Fruit fly (Drosophila melanogaster) whole organism, wandering third instar larva: ENCODE measurements around the gene Irp-1B.

ENCODE experiments used
- Abd-B ChIP-seq: fragments of >200 bp; optimal IDR thresholded peaks from 2 replicates; lab custom pipeline; 2017; ENCODE audit warnings: missing biosample characterization, missing genetic modification characterization
- CG32264 ChIP-seq: fragments of 200-800 bp; sonication (Bioruptor generic); optimal IDR thresholded peaks from 2 replicates; lab custom pipeline; 2016; ENCODE audit warnings: missing biosample characterization, missing genetic modification characterization
- CG9705 ChIP-seq: fragments of 200-800 bp; sonication (Bioruptor generic); optimal IDR thresholded peaks from 2 replicates; lab custom pipeline; 2018; ENCODE audit warnings: missing biosample characterization, mild to moderate bottlenecking, missing genetic modification characterization
- CrebA ChIP-seq: fragments of 200-800 bp; sonication (Bioruptor generic); optimal IDR thresholded peaks from 2 replicates; lab custom pipeline; 2016; ENCODE audit warnings: missing biosample characterization, mild to moderate bottlenecking, missing genetic modification characterization, borderline replicate concordance
- Dfd ChIP-seq: fragments of >200 bp; optimal IDR thresholded peaks from 2 replicates; lab custom pipeline; 2017; ENCODE audit warnings: missing biosample characterization, missing genetic modification characterization
- Dif ChIP-seq: fragments of 200-275, 200-300 bp; sonication (Bioruptor generic); optimal IDR thresholded peaks from 2 replicates; lab custom pipeline; 2018; ENCODE audit warnings: missing biosample characterization, missing genetic modification characterization; ENCODE audit not compliant: partially characterized antibody
- GATAd ChIP-seq: sonication (Bioruptor generic); optimal IDR thresholded peaks from 2 replicates; lab custom pipeline; 2016; ENCODE audit warnings: missing biosample characterization, missing genetic modification characterization
- HLH106 ChIP-seq: fragments of 200-800 bp; optimal IDR thresholded peaks from 3 replicates; lab custom pipeline; 2019; ENCODE audit warnings: missing biosample characterization, mild to moderate bottlenecking, missing genetic modification characterization, moderate library complexity
- Hnf4 ChIP-seq: fragments of 200-800 bp; sonication (Bioruptor generic); optimal IDR thresholded peaks from 2 replicates; lab custom pipeline; 2016; ENCODE audit warnings: missing biosample characterization, mild to moderate bottlenecking, missing genetic modification characterization
- Hr78 ChIP-seq: fragments of >200 bp; optimal IDR thresholded peaks from 2 replicates; lab custom pipeline; 2017; ENCODE audit warnings: missing biosample characterization, missing genetic modification characterization
- Hr83 ChIP-seq: fragments of 200-300 bp; sonication (Bioruptor generic); optimal IDR thresholded peaks from 2 replicates; lab custom pipeline; 2016; ENCODE audit warnings: missing biosample characterization, mild to moderate bottlenecking, missing genetic modification characterization, moderate library complexity; ENCODE audit not compliant: poor library complexity, severe bottlenecking
- Jra ChIP-seq: sonication (Bioruptor generic); optimal IDR thresholded peaks from 2 replicates; lab custom pipeline; 2016; ENCODE audit warnings: missing biosample characterization, missing genetic modification characterization
- Mio ChIP-seq: sonication (Bioruptor generic); optimal IDR thresholded peaks from 2 replicates; lab custom pipeline; 2016; ENCODE audit warnings: missing biosample characterization, missing genetic modification characterization
- Myc ChIP-seq: fragments of >200 bp; optimal IDR thresholded peaks from 2 replicates; lab custom pipeline; 2017
- N ChIP-seq: fragments of >200 bp; optimal IDR thresholded peaks from 2 replicates; lab custom pipeline; 2018; ENCODE audit warnings: missing biosample characterization, missing external identifiers, missing genetic modification characterization
- OdsH ChIP-seq: fragments of 200-800 bp; sonication (Bioruptor generic); optimal IDR thresholded peaks from 2 replicates; lab custom pipeline; 2016; ENCODE audit warnings: missing biosample characterization, mild to moderate bottlenecking, missing genetic modification characterization
- Rel ChIP-seq, 2 experiments: fragments of 200-800 bp; sonication (Bioruptor generic) in 1 of 2; optimal IDR thresholded peaks; 2 replicates in 1 of 2; 3 replicates in 1 of 2; lab custom pipeline; 2016 to 2019; ENCODE audit warnings: mild to moderate bottlenecking in 2 of 2, missing biosample characterization in 2 of 2, missing genetic modification characterization in 2 of 2, moderate library complexity in 1 of 2
- Sp1 ChIP-seq: fragments of 200-800 bp; sonication (Bioruptor generic); optimal IDR thresholded peaks from 3 replicates; lab custom pipeline; 2019; ENCODE audit warnings: missing biosample characterization, mild to moderate bottlenecking, missing genetic modification characterization, moderate library complexity
- Vsx2 ChIP-seq: fragments of 200-300, 225-300 bp; sonication (Bioruptor generic); optimal IDR thresholded peaks from 2 replicates; lab custom pipeline; 2018; ENCODE audit warnings: missing biosample characterization, missing genetic modification characterization; ENCODE audit not compliant: partially characterized antibody
- br ChIP-seq: fragments of 200-800 bp; sonication (Bioruptor generic); optimal IDR thresholded peaks from 2 replicates; lab custom pipeline; 2016; ENCODE audit warnings: missing biosample characterization, missing genetic modification characterization
- brk ChIP-seq: fragments of 200-800 bp; sonication (Bioruptor generic); optimal IDR thresholded peaks from 2 replicates; lab custom pipeline; 2016; ENCODE audit warnings: missing biosample characterization, mild to moderate bottlenecking, missing genetic modification characterization
- dl ChIP-seq, 2 experiments: fragments of 175-275, 200-275 bp in 1 of 2; fragments of 200-275 bp in 1 of 2; sonication (Bioruptor generic); optimal IDR thresholded peaks; lab custom pipeline; 2018; ENCODE audit warnings: mild to moderate bottlenecking in 2 of 2, missing biosample characterization in 2 of 2, missing genetic modification characterization in 2 of 2, moderate library complexity in 2 of 2; ENCODE audit not compliant: partially characterized antibody in 2 of 2, insufficient read depth in 1 of 2
- dmrt93B ChIP-seq: fragments of 200-800 bp; sonication (Bioruptor generic); optimal IDR thresholded peaks from 2 replicates; lab custom pipeline; 2018; ENCODE audit warnings: missing biosample characterization, mild to moderate bottlenecking, missing genetic modification characterization
- dsf ChIP-seq: sonication (Bioruptor generic); optimal IDR thresholded peaks from 2 replicates; lab custom pipeline; 2016; ENCODE audit warnings: missing biosample characterization, missing genetic modification characterization, borderline replicate concordance
- ey ChIP-seq: fragments of 200-800 bp; sonication (Bioruptor generic); optimal IDR thresholded peaks from 2 replicates; lab custom pipeline; 2016; ENCODE audit warnings: missing biosample characterization, missing genetic modification characterization
- foxo ChIP-seq, 2 experiments: fragments of 200-800 bp; sonication (Bioruptor generic); optimal IDR thresholded peaks; 2 replicates in 1 of 2; 3 replicates in 1 of 2; lab custom pipeline; 2016 to 2017; ENCODE audit warnings: missing biosample characterization in 2 of 2, missing genetic modification characterization in 2 of 2
- fru ChIP-seq: fragments of 200-800 bp; sonication (Bioruptor generic); optimal IDR thresholded peaks from 3 replicates; lab custom pipeline; 2016; ENCODE audit warnings: missing biosample characterization, mild to moderate bottlenecking, missing genetic modification characterization
- h ChIP-seq: fragments of 200-800 bp; sonication (Bioruptor generic); optimal IDR thresholded peaks from 3 replicates; lab custom pipeline; 2016; ENCODE audit warnings: missing biosample characterization, mild to moderate bottlenecking, missing genetic modification characterization
- jim ChIP-seq: fragments of 175-275, 200-325 bp; sonication (Bioruptor generic); optimal IDR thresholded peaks from 2 replicates; lab custom pipeline; 2016; ENCODE audit warnings: missing biosample characterization, mild to moderate bottlenecking, missing genetic modification characterization
- lola ChIP-seq: fragments of >200 bp; optimal IDR thresholded peaks from 2 replicates; lab custom pipeline; 2017; ENCODE audit warnings: missing biosample characterization, missing genetic modification characterization
- pan ChIP-seq: fragments of >200 bp; optimal IDR thresholded peaks from 2 replicates; lab custom pipeline; 2017
- psq ChIP-seq: fragments of 200-800 bp; sonication (Bioruptor generic); optimal IDR thresholded peaks from 3 replicates; lab custom pipeline; 2017; ENCODE audit warnings: missing biosample characterization, mild to moderate bottlenecking, missing genetic modification characterization, moderate library complexity
- rgr ChIP-seq: fragments of 200-800 bp; sonication (Bioruptor generic); optimal IDR thresholded peaks from 3 replicates; lab custom pipeline; 2016; ENCODE audit warnings: missing biosample characterization, mild to moderate bottlenecking, missing genetic modification characterization
- sage ChIP-seq: fragments of 200-800 bp; sonication (Bioruptor generic); optimal IDR thresholded peaks from 2 replicates; lab custom pipeline; 2016; ENCODE audit warnings: missing biosample characterization, mild to moderate bottlenecking, missing genetic modification characterization
- sv ChIP-seq: fragments of 200-800 bp; sonication (Bioruptor generic); optimal IDR thresholded peaks from 3 replicates; lab custom pipeline; 2016; ENCODE audit warnings: missing biosample characterization, missing genetic modification characterization
- tai ChIP-seq: sonication (Bioruptor generic); optimal IDR thresholded peaks from 2 replicates; lab custom pipeline; 2016; ENCODE audit warnings: missing biosample characterization, missing genetic modification characterization
- usp ChIP-seq: fragments of >200 bp; optimal IDR thresholded peaks from 2 replicates; lab custom pipeline; 2017; ENCODE audit warnings: missing biosample characterization, missing genetic modification characterization
- woc ChIP-seq: sonication (Bioruptor generic); optimal IDR thresholded peaks from 2 replicates; lab custom pipeline; 2016; ENCODE audit warnings: missing biosample characterization, mild to moderate bottlenecking, missing genetic modification characterization

Irp-1B gene

DNA sequence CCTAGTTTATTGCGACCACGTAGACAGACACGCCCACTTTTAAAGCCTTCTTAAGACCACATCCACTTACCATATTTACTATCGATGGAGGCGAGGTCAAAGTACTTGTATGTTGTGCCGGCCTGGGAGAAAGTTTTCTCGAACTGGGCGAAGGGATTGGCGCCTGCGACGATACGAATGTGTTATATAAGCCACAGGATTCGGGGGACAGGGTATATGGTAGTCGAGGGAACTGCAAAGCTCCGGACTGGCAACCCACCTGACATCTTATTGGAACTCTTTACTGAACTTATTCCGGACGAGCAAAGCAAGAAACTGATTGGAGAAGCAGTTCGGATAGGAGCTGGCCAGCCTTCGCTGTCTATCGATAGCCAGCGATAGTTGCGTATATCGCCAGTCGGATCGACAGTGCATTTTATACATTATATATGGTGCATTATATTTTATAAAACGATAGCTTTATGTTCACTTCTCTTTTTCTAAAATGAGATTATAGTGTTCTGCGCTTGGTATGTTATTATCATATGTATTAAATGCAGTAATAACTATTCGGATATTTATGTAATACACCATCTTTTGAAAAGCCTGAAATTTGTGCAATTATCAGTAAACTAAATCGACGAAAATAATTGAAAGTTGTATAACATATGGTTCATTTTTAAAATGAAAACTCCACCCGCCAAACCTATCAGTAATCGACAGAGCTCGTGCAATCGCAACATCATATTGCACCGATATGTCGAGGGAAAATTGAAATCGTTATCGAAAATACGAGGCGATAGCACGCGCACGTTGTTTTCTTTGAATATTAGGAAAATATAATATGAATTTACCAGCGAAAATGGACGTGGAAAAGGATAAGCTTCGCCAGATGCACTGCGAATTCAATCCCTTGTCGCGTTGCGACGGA, at the start of gene Irp-1B, which contains the start of gene Rrp46:
Gene Irp-1B (minus strand): TSS at position 320 of the 910 bp plus-strand sequence.
Gene Rrp46 (plus strand): TSS at position 752 of the 910 bp plus-strand sequence.
- TF ChIP-seq fru (GFP tag; lab: Kevin White, UChicago) (peak; percentile 3), Dif (GFP tag; lab: Kevin White, UChicago) (no peak), tai (GFP tag; lab: Kevin White, UChicago) (no peak), Sp1 (GFP tag; lab: Kevin White, UChicago) (peak; percentile 6), Hnf4 (GFP tag; lab: Kevin White, UChicago) (peak; percentile 18), CG32264 (GFP tag; lab: Kevin White, UChicago) (no peak), Myc (lab: Kevin White, UChicago) (peak; percentile 9), dl (GFP tag; optimal IDR thresholded peaks at IDR 0.05; lab: Kevin White, UChicago; ENCODE audit: insufficient read depth in 1 of 2, partially characterized antibody in 2 of 2) (no peak), psq (GFP tag; lab: Kevin White, UChicago) (peak; percentile 20), h (GFP tag; lab: Kevin White, UChicago) (peak; percentile 23), OdsH (peak; percentile 1), rgr (GFP tag; lab: Kevin White, UChicago) (peak; percentile 0)

DNA sequence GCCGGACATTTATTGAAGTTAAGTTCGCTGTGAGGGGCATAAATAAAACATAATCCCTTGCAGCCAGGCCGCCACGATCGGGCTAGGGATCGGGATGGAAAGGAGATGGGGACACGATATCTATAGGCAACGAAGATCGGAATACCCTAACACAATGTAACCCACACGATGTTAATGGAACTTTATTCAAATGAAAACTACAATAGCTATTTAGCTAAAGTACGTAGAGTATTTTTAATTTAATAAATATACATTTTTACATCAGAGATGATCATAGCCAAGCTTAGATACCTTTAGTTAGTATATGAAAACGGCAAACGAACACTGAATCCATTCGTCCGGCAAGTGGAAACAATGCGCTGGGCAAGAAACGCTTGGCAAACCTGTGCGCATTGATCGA, 42.2 kb upstream of the Irp-1B start:
- TF ChIP-seq foxo (GFP tag; optimal IDR thresholded peaks at IDR 0.05; lab: Kevin White, UChicago) = peak in 1 of 2 experiments; percentile 43
- TF ChIP-seq psq (GFP tag; lab: Kevin White, UChicago) = peak; percentile 38
- TF ChIP-seq sv = no peak
- TF ChIP-seq pan = no peak
- peak; percentile 30 for TF ChIP-seq dmrt93B (GFP tag; lab: Kevin White, UChicago)
- TF ChIP-seq Dfd = no peak
- peak; percentile 17 for TF ChIP-seq OdsH
- peak; percentile 16 for TF ChIP-seq woc (GFP tag; lab: Kevin White, UChicago)
- no peak for TF ChIP-seq Rel (GFP tag; optimal IDR thresholded peaks at IDR 0.05; lab: Kevin White, UChicago)
- no peak for TF ChIP-seq Rel (tag; optimal IDR thresholded peaks at IDR 0.05; lab: Kevin White, UChicago)
- TF ChIP-seq CrebA (GFP tag; lab: Kevin White, UChicago) = no peak
- no peak for TF ChIP-seq Hr83 (GFP tag; lab: Kevin White, UChicago)
- TF ChIP-seq dsf = no peak
- TF ChIP-seq tai (GFP tag; lab: Kevin White, UChicago) = no peak
- TF ChIP-seq CG32264 (GFP tag; lab: Kevin White, UChicago) = no peak
- TF ChIP-seq ey (GFP tag; lab: Kevin White, UChicago) = peak; percentile 27
- TF ChIP-seq sage = no peak
- TF ChIP-seq Vsx2 (GFP tag; lab: Kevin White, UChicago) = no peak
- no peak for TF ChIP-seq usp
- no peak for TF ChIP-seq Myc (lab: Kevin White, UChicago)
- TF ChIP-seq Hnf4 (GFP tag; lab: Kevin White, UChicago) = no peak
- no peak for TF ChIP-seq dl (GFP tag; optimal IDR thresholded peaks at IDR 0.05; lab: Kevin White, UChicago; ENCODE audit: insufficient read depth in 1 of 2, partially characterized antibody in 2 of 2)
- peak; percentile 22 for TF ChIP-seq Sp1 (GFP tag; lab: Kevin White, UChicago)
- TF ChIP-seq h (GFP tag; lab: Kevin White, UChicago) = peak; percentile 70
- no peak for TF ChIP-seq jim (GFP tag; lab: Kevin White, UChicago)
- no peak for TF ChIP-seq Mio (GFP tag; lab: Kevin White, UChicago)
- TF ChIP-seq Dif (GFP tag; lab: Kevin White, UChicago) = no peak
- peak; percentile 30 for TF ChIP-seq rgr (GFP tag; lab: Kevin White, UChicago)
- TF ChIP-seq HLH106 = peak; percentile 62
- no peak for TF ChIP-seq GATAd (GFP tag; lab: Kevin White, UChicago)
- TF ChIP-seq fru (GFP tag; lab: Kevin White, UChicago) = peak; percentile 46
- no peak for TF ChIP-seq lola (GFP tag; lab: Kevin White, UChicago)
- no peak for TF ChIP-seq N (GFP tag; lab: Kevin White, UChicago)
- TF ChIP-seq CG9705 = no peak
- TF ChIP-seq brk (GFP tag; lab: Kevin White, UChicago) = no peak
- no peak for TF ChIP-seq Jra
- TF ChIP-seq Hr78 (GFP tag; lab: Kevin White, UChicago) = no peak
- TF ChIP-seq br (GFP tag; lab: Kevin White, UChicago) = no peak
- no peak for TF ChIP-seq Abd-B (GFP tag; lab: Kevin White, UChicago)
